Fruit fly (Drosophila melanogaster) whole organism, prepupa: Measurements from ENCODE around the gene SamDC.

Experiments
- CG11294 ChIP-seq: fragments of 200-800 bp; sonication (Bioruptor generic); IDR thresholded peaks from 2 replicates; pipeline ENCODE4 v1.3.6; 2022; ENCODE audit warnings: missing biosample characterization, missing genetic modification characterization
- CG11762 ChIP-seq: fragments of 200-800 bp; sonication (Bioruptor generic); optimal IDR thresholded peaks from 3 replicates; lab custom pipeline; 2016; ENCODE audit warnings: missing biosample characterization, missing genetic modification characterization; ENCODE audit not compliant: insufficient read depth
- CG11902 ChIP-seq: fragments of 200-800 bp; sonication (Bioruptor generic); optimal IDR thresholded peaks from 3 replicates; lab custom pipeline; 2016; ENCODE audit warnings: missing biosample characterization, missing genetic modification characterization
- CG31627 ChIP-seq: fragments of 200-800 bp; sonication (Bioruptor generic); optimal IDR thresholded peaks from 3 replicates; lab custom pipeline; 2016; ENCODE audit warnings: missing biosample characterization, missing genetic modification characterization
- CG34406 ChIP-seq: fragments of 200-800 bp; sonication (Bioruptor generic); optimal IDR thresholded peaks from 3 replicates; lab custom pipeline; 2016; ENCODE audit warnings: missing biosample characterization, missing genetic modification characterization
- CG6854 ChIP-seq: fragments of 200-800 bp; sonication (Bioruptor generic); optimal IDR thresholded peaks from 2 replicates; lab custom pipeline; 2017; ENCODE audit warnings: missing biosample characterization, mild to moderate bottlenecking, missing genetic modification characterization
- Hr38 ChIP-seq: sonication (Bioruptor generic); optimal IDR thresholded peaks from 2 replicates; lab custom pipeline; 2016; ENCODE audit warnings: missing biosample characterization, missing genetic modification characterization
- Met ChIP-seq: fragments of 200-800 bp; sonication (Bioruptor generic); optimal IDR thresholded peaks from 3 replicates; lab custom pipeline; 2016; ENCODE audit warnings: missing biosample characterization, missing genetic modification characterization
- Smox ChIP-seq: fragments of 200-800 bp; sonication (Bioruptor generic); optimal IDR thresholded peaks from 3 replicates; lab custom pipeline; 2016; ENCODE audit warnings: missing biosample characterization, missing genetic modification characterization
- Sox102F ChIP-seq: fragments of 200-800 bp; sonication (Bioruptor generic); optimal IDR thresholded peaks from 2 replicates; lab custom pipeline; 2016; ENCODE audit warnings: missing biosample characterization, mild to moderate bottlenecking, missing genetic modification characterization
- fkh ChIP-seq: fragments of 200-800 bp; sonication (Bioruptor generic); optimal IDR thresholded peaks from 3 replicates; lab custom pipeline; 2017; ENCODE audit warnings: missing biosample characterization, mild to moderate bottlenecking, missing genetic modification characterization, moderate library complexity
- spab ChIP-seq: fragments of 200-800 bp; sonication (Bioruptor generic); optimal IDR thresholded peaks from 2 replicates; lab custom pipeline; 2017; ENCODE audit warnings: missing biosample characterization, mild to moderate bottlenecking, missing genetic modification characterization, missing genetic modification reagents

dm6 chr2L:10333091-10333991 lies 5.9 kb upstream of the SamDC start, which contains the start of gene GATAd:
- TF ChIP-seq Hr38 (GFP tag; lab: Kevin White, UChicago) (no peak), CG11294 (GFP tag; lab: Robert Waterston, UW) (no peak), CG11762 (GFP tag; lab: Kevin White, UChicago) (no peak), Met (GFP tag; lab: Kevin White, UChicago) (no peak), Sox102F (no peak), Smox (no peak), spab (no peak), CG6854 (GFP tag; lab: Kevin White, UChicago) (no peak), CG31627 (GFP tag; lab: Kevin White, UChicago) (no peak), CG34406 (GFP tag; lab: Kevin White, UChicago) (no peak), fkh (GFP tag; lab: Kevin White, UChicago) (no peak), CG11902 (GFP tag; lab: Kevin White, UChicago) (no peak)
